Worm (Caenorhabditis elegans) whole organism, L4 larva: ENCODE results near the gene tric-1B.1.
A peak's percentile ranks its signal among the peaks of the same experiment; 100 is the strongest.

Experiments used
- F26F4.8 ChIP-seq: fragments of 200-800 bp; sonication (Bioruptor generic); conservative IDR thresholded peaks from 2 replicates; pipeline ENCODE4 v1.3.6; 2022; ENCODE audit warnings: missing genetic modification characterization, missing compliant biosample characterization
- F37D6.2 ChIP-seq: sonication (generic microtip); optimal IDR thresholded peaks from 2 replicates; lab custom pipeline; 2016; ENCODE audit warnings: mild to moderate bottlenecking, missing genetic modification characterization, missing compliant biosample characterization
- F49E8.2 ChIP-seq: sonication (generic microtip); optimal IDR thresholded peaks from 2 replicates; lab custom pipeline; 2016; ENCODE audit warnings: missing compliant biosample characterization, mild to moderate bottlenecking, missing genetic modification characterization, borderline replicate concordance
- Y5F2A.4 ChIP-seq: fragments of 200-800 bp; sonication (Bioruptor generic); optimal IDR thresholded peaks from 2 replicates; lab custom pipeline; 2018; ENCODE audit warnings: mild to moderate bottlenecking, missing genetic modification characterization, missing compliant biosample characterization
- ZK337.2 ChIP-seq: fragments of 200-800 bp; sonication (Bioruptor generic); IDR thresholded peaks from 2 replicates; pipeline ENCODE4 v1.3.6; 2022; ENCODE audit warnings: missing genetic modification reagents, missing genetic modification characterization, missing compliant biosample characterization
- ZK546.5 ChIP-seq, 2 experiments: sonication (generic microtip); optimal IDR thresholded peaks; 2 replicates each; lab custom pipeline; 2017; ENCODE audit warnings: missing biosample characterization in 2 of 2, missing genetic modification characterization in 2 of 2
- aha-1 ChIP-seq: fragments of 150-350 bp; peaks from one replicate; lab custom pipeline; 2014; ENCODE audit warnings: missing biosample characterization, missing genetic modification characterization
- arid-1 ChIP-seq: fragments of 200-800 bp; sonication (Bioruptor generic); conservative IDR thresholded peaks from 2 replicates; pipeline ENCODE4 v1.3.6; 2022; ENCODE audit warnings: missing genetic modification reagents, missing genetic modification characterization, missing compliant biosample characterization
- ceh-20 ChIP-seq: fragments of 200-800 bp; sonication (Bioruptor generic); IDR thresholded peaks from 2 replicates; pipeline ENCODE4 v1.3.6; 2022; ENCODE audit warnings: missing genetic modification reagents, missing genetic modification characterization, missing compliant biosample characterization
- cey-2 ChIP-seq: sonication (generic microtip); optimal IDR thresholded peaks from 3 replicates; lab custom pipeline; 2017; ENCODE audit warnings: missing genetic modification characterization, mild to moderate bottlenecking, missing compliant biosample characterization, antibody characterized with exemption, borderline replicate concordance; ENCODE audit not compliant: insufficient read depth
- dmd-9 ChIP-seq: fragments of 200-800 bp; sonication (Bioruptor generic); IDR thresholded peaks from 2 replicates; pipeline ENCODE4 v1.3.6; 2022; ENCODE audit warnings: missing genetic modification reagents, missing genetic modification characterization, missing compliant biosample characterization
- dpl-1 ChIP-seq: fragments of 150-350 bp; optimal IDR thresholded peaks from 2 replicates; lab custom pipeline; 2014; ENCODE audit warnings: missing biosample characterization, missing genetic modification reagents, missing genetic modification characterization
- duxl-1 ChIP-seq: sonication (generic microtip); optimal IDR thresholded peaks from 2 replicates; lab custom pipeline; 2016; ENCODE audit warnings: mild to moderate bottlenecking, missing genetic modification characterization, moderate library complexity, missing compliant biosample characterization; ENCODE audit not compliant: poor library complexity
- dve-1 ChIP-seq: sonication (generic microtip); optimal IDR thresholded peaks from 2 replicates; lab custom pipeline; 2017; ENCODE audit warnings: antibody characterized with exemption, mild to moderate bottlenecking, missing genetic modification characterization, missing compliant biosample characterization; ENCODE audit not compliant: insufficient read depth
- fkh-10 ChIP-seq: fragments of 150-350 bp; optimal IDR thresholded peaks from 2 replicates; lab custom pipeline; 2014; ENCODE audit warnings: missing biosample characterization, missing genetic modification reagents, missing genetic modification characterization
- fos-1 ChIP-seq: fragments of 150-350 bp; optimal IDR thresholded peaks from 2 replicates; lab custom pipeline; 2014; ENCODE audit warnings: missing biosample characterization, missing genetic modification characterization
- hif-1 ChIP-seq, 2 experiments: sonication (generic microtip); optimal IDR thresholded peaks; 2 replicates each; lab custom pipeline; 2016 to 2017; ENCODE audit warnings: missing compliant biosample characterization in 2 of 2, missing genetic modification characterization in 2 of 2, missing genetic modification reagents in 2 of 2, missing genotype in 2 of 2, mild to moderate bottlenecking in 1 of 2
- hmg-1.1 ChIP-seq: fragments of 200-800 bp; sonication (Bioruptor generic); IDR thresholded peaks from 2 replicates; pipeline ENCODE4 v1.3.6; 2022; ENCODE audit warnings: missing genetic modification reagents, missing genetic modification characterization, missing compliant biosample characterization
- jun-1 ChIP-seq: fragments of 150-350 bp; optimal IDR thresholded peaks from 2 replicates; lab custom pipeline; 2014; ENCODE audit warnings: missing biosample characterization, missing genetic modification reagents, missing genetic modification characterization
- lim-7 ChIP-seq: fragments of 200-800 bp; sonication (Bioruptor generic); IDR thresholded peaks from 2 replicates; pipeline ENCODE4 v1.3.6; 2022; ENCODE audit warnings: missing genetic modification characterization, missing compliant biosample characterization
- lin-1 ChIP-seq: fragments of 200-800 bp; sonication (Bioruptor generic); IDR thresholded peaks from 2 replicates; pipeline ENCODE4 v1.3.6; 2022; ENCODE audit warnings: missing genetic modification reagents, missing genetic modification characterization, missing compliant biosample characterization
- lin-13 ChIP-seq: fragments of 150-350 bp; optimal IDR thresholded peaks from 2 replicates; lab custom pipeline; 2014; ENCODE audit warnings: missing biosample characterization, missing genetic modification reagents, missing genetic modification characterization
- lin-29 ChIP-seq: fragments of 200-800 bp; sonication (Bioruptor generic); IDR thresholded peaks from 2 replicates; pipeline ENCODE4 v1.3.6; 2022; ENCODE audit warnings: missing genetic modification reagents, missing genetic modification characterization, missing compliant biosample characterization
- lin-38 ChIP-seq: fragments of 200-800 bp; sonication (Bioruptor generic); IDR thresholded peaks from 2 replicates; pipeline ENCODE4 v1.3.6; 2022; ENCODE audit warnings: missing genetic modification reagents, missing genetic modification characterization, missing compliant biosample characterization
- lin-39 ChIP-seq: fragments of 150-350 bp; optimal IDR thresholded peaks from 2 replicates; lab custom pipeline; 2014; ENCODE audit warnings: missing biosample characterization, missing genetic modification reagents, missing genetic modification characterization
- lsy-2 ChIP-seq, 2 experiments: fragments of 150-350 bp in 1 of 2; sonication (generic microtip) in 1 of 2; optimal IDR thresholded peaks; 2 replicates each; lab custom pipeline; 2014 to 2017; ENCODE audit warnings: missing biosample characterization in 2 of 2, missing genetic modification characterization in 2 of 2
- mdl-1 ChIP-seq, 2 experiments: fragments of 150-350 bp in 1 of 2; sonication (generic microtip) in 1 of 2; optimal IDR thresholded peaks; 2 replicates each; lab custom pipeline; 2014 to 2017; ENCODE audit warnings: missing biosample characterization in 2 of 2, missing genetic modification characterization in 2 of 2
- mes-2 ChIP-seq: sonication (generic microtip); optimal IDR thresholded peaks from 2 replicates; lab custom pipeline; 2016; ENCODE audit warnings: missing genotype, mild to moderate bottlenecking, missing genetic modification characterization, missing compliant biosample characterization; ENCODE audit not compliant: poor library complexity, severe bottlenecking
- mxl-3 ChIP-seq: fragments of 200-800 bp; sonication (Bioruptor generic); optimal IDR thresholded peaks from 2 replicates; lab custom pipeline; 2018; ENCODE audit warnings: mild to moderate bottlenecking, missing genetic modification characterization, missing compliant biosample characterization
- nhr-11 ChIP-seq: fragments of 150-350 bp; optimal IDR thresholded peaks from 2 replicates; lab custom pipeline; 2014; ENCODE audit warnings: missing biosample characterization, missing genetic modification characterization
- nhr-111 ChIP-seq: fragments of 200-800 bp; sonication (Bioruptor generic); optimal IDR thresholded peaks from 2 replicates; lab custom pipeline; 2018; ENCODE audit warnings: mild to moderate bottlenecking, missing genetic modification characterization, missing compliant biosample characterization
- nhr-28 ChIP-seq: fragments of 150-350 bp; optimal IDR thresholded peaks from 2 replicates; lab custom pipeline; 2014; ENCODE audit warnings: missing biosample characterization, missing genetic modification characterization
- nhr-41 ChIP-seq: fragments of 200-800 bp; sonication (Bioruptor generic); IDR thresholded peaks from 2 replicates; pipeline ENCODE4 v1.3.6; 2022; ENCODE audit warnings: missing genetic modification reagents, missing genetic modification characterization, missing compliant biosample characterization
- nhr-48 ChIP-seq: sonication (generic microtip); optimal IDR thresholded peaks from 2 replicates; lab custom pipeline; 2016; ENCODE audit warnings: mild to moderate bottlenecking, missing genetic modification characterization, missing compliant biosample characterization
- nhr-76 ChIP-seq: fragments of 150-350 bp; optimal IDR thresholded peaks from 2 replicates; lab custom pipeline; 2014; ENCODE audit warnings: missing biosample characterization, missing genetic modification characterization
- rbr-2 ChIP-seq: sonication (generic microtip); optimal IDR thresholded peaks from 2 replicates; lab custom pipeline; 2016; ENCODE audit warnings: missing genotype, missing genetic modification characterization, missing compliant biosample characterization
- set-16 ChIP-seq: fragments of 200-800 bp; sonication (Bioruptor generic); IDR thresholded peaks from 2 replicates; pipeline ENCODE4 v1.3.6; 2022; ENCODE audit warnings: missing genetic modification reagents, missing genetic modification characterization, missing compliant biosample characterization
- skn-1 ChIP-seq: fragments of 150-350 bp; optimal IDR thresholded peaks from 2 replicates; lab custom pipeline; 2014; ENCODE audit warnings: missing biosample characterization, missing genetic modification characterization
- snpc-4 ChIP-seq: fragments of 150-350 bp; optimal IDR thresholded peaks from 2 replicates; lab custom pipeline; 2014; ENCODE audit warnings: missing biosample characterization, missing genetic modification characterization
- unc-62 ChIP-seq, 3 experiments: fragments of 150-350 bp in 1 of 3; sonication (generic microtip); optimal IDR thresholded peaks in 2 of 3; peaks in 1 of 3; 1 replicate in 1 of 3; 2 replicates in 2 of 3; lab custom pipeline; 2014 to 2017; ENCODE audit warnings: missing biosample characterization in 3 of 3, missing genetic modification characterization in 3 of 3, missing genetic modification reagents in 3 of 3, missing genotype in 1 of 3
- zfp-3 ChIP-seq: fragments of 200-800 bp; sonication (Bioruptor generic); conservative IDR thresholded peaks from 2 replicates; pipeline ENCODE4 v1.3.6; 2022; ENCODE audit warnings: missing genetic modification reagents, missing genetic modification characterization, missing compliant biosample characterization
- ztf-7 ChIP-seq: fragments of 150-350 bp; optimal IDR thresholded peaks from 2 replicates; lab custom pipeline; 2014; ENCODE audit warnings: missing biosample characterization, missing genetic modification characterization

The tric-1B.1 gene

DNA sequence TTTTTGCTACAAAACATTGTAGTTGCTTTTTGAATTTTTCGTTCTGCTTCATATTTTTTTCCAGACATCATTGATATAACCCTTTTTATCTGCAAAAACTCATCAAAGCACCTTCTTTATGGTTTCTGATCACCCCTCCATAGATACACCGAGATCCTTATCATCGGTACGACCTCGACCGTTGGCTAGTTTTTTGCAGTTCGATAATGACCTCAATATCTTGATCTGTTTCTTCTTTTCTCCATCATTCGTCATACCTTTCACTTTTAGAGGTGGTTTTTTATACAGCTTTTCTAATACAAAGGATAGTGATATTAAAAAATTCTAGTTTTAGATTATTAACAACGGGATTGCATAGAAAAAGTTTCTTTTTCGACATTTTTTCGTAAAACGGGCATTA, 26.6 kb downstream of the tric-1B.1 start (continued):
- TF ChIP-seq lsy-2 (tag; optimal IDR thresholded peaks at IDR 0.05; lab: Kevin White, UChicago) (peak in 1 of 2 experiments; percentile 32), nhr-11 (tag; lab: Kevin White, UChicago) (no peak), nhr-28 (tag; lab: Kevin White, UChicago) (peak; percentile 53), lim-7 (no peak), arid-1 (GFP tag; lab: Robert Waterston, UW) (no peak), mxl-3 (GFP tag; lab: Kevin White, UChicago) (no peak), lin-13 (GFP tag; lab: Kevin White, UChicago) (no peak)

DNA sequence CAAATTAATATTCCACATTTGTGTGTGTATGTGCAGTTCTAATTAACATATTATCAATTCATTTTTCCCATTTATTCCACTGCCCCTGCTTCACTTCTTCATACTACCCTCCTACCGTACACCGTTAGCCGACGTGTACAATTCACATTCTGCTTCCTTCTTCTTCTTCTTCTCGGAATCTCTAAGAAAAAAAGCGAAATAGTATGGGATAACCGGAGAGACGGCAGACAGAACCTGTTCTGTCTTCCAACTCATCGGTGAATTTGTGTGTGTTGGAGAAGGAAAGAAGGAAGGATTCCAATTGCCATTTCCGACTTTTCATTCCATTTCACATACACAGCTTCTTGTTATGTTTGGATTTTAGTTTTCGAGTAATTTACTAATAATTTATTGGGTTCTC, 28.5 kb downstream of the tric-1B.1 start:
- TF ChIP-seq unc-62 (GFP tag; optimal IDR thresholded peaks at IDR 0.05 in 1 of 2; lab: Kevin White, UChicago) (peak in 1 of 2 experiments; percentile 85), unc-62 (tag; optimal IDR thresholded peaks at IDR 0.05; lab: Kevin White, UChicago) (no peak), lin-39 (tag; lab: Kevin White, UChicago) (no peak), lin-1 (GFP tag; lab: Robert Waterston, UW) (no peak), skn-1 (tag; lab: Kevin White, UChicago) (no peak), aha-1 (peak; percentile 48), ZK546.5 (tag; optimal IDR thresholded peaks at IDR 0.05; lab: Kevin White, UChicago) (no peak), fkh-10 (GFP tag; lab: Kevin White, UChicago) (no peak), lin-29 (GFP tag; lab: Robert Waterston, UW) (no peak), mdl-1 (tag; optimal IDR thresholded peaks at IDR 0.05; lab: Kevin White, UChicago) (no peak), ceh-20 (GFP tag; lab: Robert Waterston, UW) (no peak), dpl-1 (GFP tag; lab: Kevin White, UChicago) (no peak), duxl-1 (tag; lab: Kevin White, UChicago) (no peak), zfp-3 (no peak), dve-1 (tag; lab: Kevin White, UChicago) (no peak), nhr-28 (tag; lab: Kevin White, UChicago) (peak; percentile 55), F49E8.2 (tag; lab: Kevin White, UChicago) (no peak), nhr-41 (GFP tag; lab: Robert Waterston, UW) (no peak), hif-1 (tag; optimal IDR thresholded peaks at IDR 0.05; lab: Kevin White, UChicago) (no peak), F37D6.2 (tag; lab: Kevin White, UChicago) (no peak), jun-1 (tag; lab: Kevin White, UChicago) (no peak), ztf-7 (no peak), cey-2 (tag; lab: Kevin White, UChicago) (no peak), Y5F2A.4 (GFP tag; lab: Kevin White, UChicago) (no peak), lsy-2 (tag; optimal IDR thresholded peaks at IDR 0.05; lab: Kevin White, UChicago) (peak in 1 of 2 experiments; percentile 52)

DNA sequence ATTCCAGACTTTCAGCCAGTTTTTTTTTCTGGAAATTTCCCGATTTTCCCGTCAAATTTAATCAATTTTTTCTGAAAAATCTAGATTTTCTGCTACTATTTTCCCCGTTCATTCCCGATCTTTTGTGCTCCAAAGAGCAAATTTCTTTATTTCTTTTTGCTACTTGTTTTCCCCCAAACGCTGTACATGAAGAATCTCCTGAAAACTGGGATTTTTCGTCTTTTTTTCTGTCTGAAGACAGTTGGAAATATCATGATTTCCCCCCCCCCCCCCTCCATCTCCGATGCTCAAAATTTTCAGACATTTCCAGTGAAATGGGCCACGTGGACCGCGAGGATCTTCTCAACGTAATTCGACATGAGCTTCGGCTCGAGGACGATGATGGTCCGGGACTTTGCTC, 38.0 kb downstream of the tric-1B.1 start, which contains the start of gene sinh-1:
TSS of gene sinh-1 (plus strand) at position 301 of the 400 bp plus-strand sequence.
- no peak for TF ChIP-seq nhr-111 (GFP tag; lab: Kevin White, UChicago)
- TF ChIP-seq set-16 (GFP tag; lab: Robert Waterston, UW) = 0 out of 2 replicates have a peak, but pooled peaks have one; percentile 33

DNA sequence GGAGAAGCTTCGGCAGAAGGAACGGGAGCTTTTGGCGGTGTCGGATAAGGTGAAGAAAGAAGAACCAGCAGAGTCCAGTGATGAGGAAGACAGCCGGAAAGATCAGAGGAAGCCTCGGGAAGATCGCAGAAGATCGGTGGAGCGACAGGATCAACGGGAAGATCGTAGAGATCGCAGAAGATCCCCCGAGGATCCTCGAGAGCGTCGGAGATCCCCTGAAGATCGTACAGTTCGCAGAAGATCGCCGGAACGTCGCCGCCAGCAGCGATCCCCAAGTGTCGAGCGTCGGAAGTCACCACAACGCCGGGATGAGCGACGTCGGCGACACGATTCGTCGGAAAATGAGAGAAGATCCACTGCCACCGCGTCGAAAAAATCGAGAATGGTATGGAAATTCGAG, 39.9 kb downstream of the tric-1B.1 start:
- TF ChIP-seq set-16 (GFP tag; lab: Robert Waterston, UW) (peak; percentile 88), ztf-7 (no peak)
- TF ChIP-seq, all 104 proteins: peak for 1

DNA sequence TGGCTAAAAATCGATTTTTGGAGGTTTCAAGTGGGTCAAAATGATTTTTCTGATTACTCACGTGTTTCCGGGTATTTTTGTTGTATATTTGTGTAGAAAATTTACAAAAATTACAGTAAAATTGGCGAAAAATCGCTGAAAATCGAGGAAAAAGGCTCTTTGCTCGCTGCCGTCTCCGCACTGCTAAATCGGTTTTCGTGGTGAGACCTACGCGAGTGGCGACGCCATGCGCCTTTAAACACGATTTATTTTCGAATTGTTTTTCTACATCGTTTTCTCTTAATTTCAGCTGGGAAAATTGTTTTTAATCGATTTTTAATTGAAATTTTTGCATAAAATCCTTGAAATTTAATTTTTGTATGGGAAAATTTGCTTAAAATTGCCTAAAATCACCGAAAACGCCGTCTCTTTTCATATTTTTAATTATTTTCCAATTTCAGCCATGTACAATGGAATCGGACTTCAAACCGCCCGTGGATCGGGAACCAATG, 41.1 kb downstream of the tric-1B.1 start, which contains the start of the genes pqn-87 and rsr-2:
TSS of gene pqn-87 (minus strand) at position 171 of the 491 bp plus-strand sequence.
TSS of gene rsr-2 (plus strand) at position 441 of the 491 bp plus-strand sequence.
- no peak for TF ChIP-seq nhr-48 (tag; lab: Kevin White, UChicago)
- TF ChIP-seq ZK337.2 (GFP tag; lab: Robert Waterston, UW) = no peak
- peak in 1 of 2 experiments; percentile 53 for TF ChIP-seq lsy-2 (tag; optimal IDR thresholded peaks at IDR 0.05; lab: Kevin White, UChicago)
- TF ChIP-seq nhr-76 (tag; lab: Kevin White, UChicago) = no peak
- TF ChIP-seq hmg-1.1 = 0 out of 2 replicates have a peak, but pooled peaks have one; percentile 42
- no peak for TF ChIP-seq snpc-4 (tag; lab: Kevin White, UChicago)
- TF ChIP-seq ztf-7 = no peak
- 0 out of 2 replicates have a peak, but pooled peaks have one; percentile 19 for TF ChIP-seq lin-38 (GFP tag; lab: Robert Waterston, UW)
- no peak for TF ChIP-seq nhr-41 (GFP tag; lab: Robert Waterston, UW)
- TF ChIP-seq aha-1 = peak; percentile 38
- TF ChIP-seq rbr-2 = peak; percentile 23
- no peak for TF ChIP-seq F26F4.8 (GFP tag; lab: Robert Waterston, UW)
- TF ChIP-seq dmd-9 (GFP tag; lab: Robert Waterston, UW) = no peak
- TF ChIP-seq F37D6.2 (tag; lab: Kevin White, UChicago) = no peak
- no peak for TF ChIP-seq fos-1 (tag; lab: Kevin White, UChicago)
- TF ChIP-seq mes-2 (tag; lab: Kevin White, UChicago) = peak; percentile 59
